Worm (Caenorhabditis elegans) whole organism, L3 larva: ENCODE measurements around the gene msp-32.
A peak's percentile ranks its signal among the peaks of the same experiment; 100 is the strongest.

ENCODE experiments used
- R02D3.7 ChIP-seq: fragments of 150-350 bp; optimal IDR thresholded peaks from 2 replicates; lab custom pipeline; 2014; ENCODE audit warnings: missing biosample characterization, missing genetic modification characterization
- aly-2 ChIP-seq: fragments of 150-350 bp; optimal IDR thresholded peaks from 2 replicates; lab custom pipeline; 2014; ENCODE audit warnings: missing biosample characterization, missing genetic modification characterization
- ama-1 ChIP-seq: fragments of 150-350 bp; optimal IDR thresholded peaks from 2 replicates; lab custom pipeline; 2018
- ceh-16 ChIP-seq: sonication (generic microtip); optimal IDR thresholded peaks from 2 replicates; lab custom pipeline; 2017; ENCODE audit warnings: missing biosample characterization, missing genetic modification characterization
- ceh-9 ChIP-seq: sonication (generic microtip); optimal IDR thresholded peaks from 2 replicates; lab custom pipeline; 2018; ENCODE audit warnings: missing biosample characterization, missing genetic modification characterization
- daf-12 ChIP-seq: fragments of 150-350 bp; optimal IDR thresholded peaks from 2 replicates; lab custom pipeline; 2014; ENCODE audit warnings: missing biosample characterization, missing genetic modification reagents, missing genetic modification characterization
- egl-27 ChIP-seq: sonication (generic microtip); optimal IDR thresholded peaks from 4 replicates; lab custom pipeline; 2017; ENCODE audit warnings: missing biosample characterization, missing genetic modification reagents, missing genetic modification characterization
- egl-5 ChIP-seq: fragments of 150-350 bp; optimal IDR thresholded peaks from 2 replicates; lab custom pipeline; 2017; ENCODE audit warnings: missing biosample characterization, missing genetic modification reagents, missing genetic modification characterization, inconsistent platforms
- elt-1 ChIP-seq: fragments of 150-350 bp; optimal IDR thresholded peaks from 2 replicates; lab custom pipeline; 2014; ENCODE audit warnings: missing biosample characterization, missing genetic modification characterization
- elt-2 ChIP-seq: sonication (generic microtip); optimal IDR thresholded peaks from 2 replicates; lab custom pipeline; 2016; ENCODE audit warnings: missing genetic modification reagents, mild to moderate bottlenecking, missing genetic modification characterization, missing compliant biosample characterization
- fkh-10 ChIP-seq: sonication (generic microtip); optimal IDR thresholded peaks from 2 replicates; lab custom pipeline; 2017; ENCODE audit warnings: missing biosample characterization, missing genetic modification reagents, missing genetic modification characterization
- fos-1 ChIP-seq: fragments of 150-350 bp; optimal IDR thresholded peaks from 2 replicates; lab custom pipeline; 2014; ENCODE audit warnings: missing biosample characterization, missing genetic modification characterization
- hmg-11 ChIP-seq: sonication (generic microtip); optimal IDR thresholded peaks from 2 replicates; lab custom pipeline; 2016; ENCODE audit warnings: missing genetic modification characterization, missing compliant biosample characterization
- jun-1 ChIP-seq: fragments of 150-350 bp; optimal IDR thresholded peaks from 2 replicates; lab custom pipeline; 2014; ENCODE audit warnings: missing biosample characterization, missing genetic modification reagents, missing genetic modification characterization
- lin-15B ChIP-seq: fragments of 150-350 bp; optimal IDR thresholded peaks from 2 replicates; lab custom pipeline; 2014; ENCODE audit warnings: missing biosample characterization, missing genetic modification characterization
- lsy-12 ChIP-seq: sonication (generic microtip); optimal IDR thresholded peaks from 2 replicates; lab custom pipeline; 2016; ENCODE audit warnings: mild to moderate bottlenecking, missing genetic modification characterization, missing compliant biosample characterization
- mdl-1 ChIP-seq: fragments of 150-350 bp; optimal IDR thresholded peaks from 2 replicates; lab custom pipeline; 2014; ENCODE audit warnings: missing biosample characterization, missing genetic modification characterization
- nfya-1 ChIP-seq: sonication (generic microtip); optimal IDR thresholded peaks from 2 replicates; lab custom pipeline; 2017; ENCODE audit warnings: missing genetic modification characterization, mild to moderate bottlenecking, missing compliant biosample characterization, antibody characterized with exemption, moderate library complexity; ENCODE audit not compliant: insufficient read depth
- nhr-11 ChIP-seq: fragments of 150-350 bp; optimal IDR thresholded peaks from 2 replicates; lab custom pipeline; 2014; ENCODE audit warnings: missing biosample characterization, missing genetic modification characterization
- nhr-23 ChIP-seq: fragments of 150-350 bp; optimal IDR thresholded peaks from 2 replicates; lab custom pipeline; 2014; ENCODE audit warnings: missing biosample characterization, missing genetic modification reagents, missing genetic modification characterization
- nhr-237 ChIP-seq: fragments of 150-350 bp; optimal IDR thresholded peaks from 2 replicates; lab custom pipeline; 2014; ENCODE audit warnings: missing biosample characterization, missing genetic modification characterization
- nhr-25 ChIP-seq: sonication (generic microtip); optimal IDR thresholded peaks from 2 replicates; lab custom pipeline; 2017; ENCODE audit warnings: missing biosample characterization, missing genetic modification characterization
- nhr-43 ChIP-seq: sonication (generic microtip); optimal IDR thresholded peaks from 2 replicates; lab custom pipeline; 2016; ENCODE audit warnings: mild to moderate bottlenecking, missing genetic modification characterization, missing compliant biosample characterization; ENCODE audit not compliant: poor library complexity, severe bottlenecking
- nhr-67 ChIP-seq: fragments of 150-350 bp; optimal IDR thresholded peaks from 2 replicates; lab custom pipeline; 2014; ENCODE audit warnings: missing biosample characterization, missing genetic modification characterization
- nhr-76 ChIP-seq: fragments of 150-350 bp; sonication (generic microtip); optimal IDR thresholded peaks from 5 replicates; lab custom pipeline; 2014; ENCODE audit warnings: missing biosample characterization, missing genetic modification characterization
- nhr-77 ChIP-seq: fragments of 150-350 bp; optimal IDR thresholded peaks from 2 replicates; lab custom pipeline; 2014; ENCODE audit warnings: missing biosample characterization, missing genetic modification characterization
- pha-4 ChIP-seq: fragments of 150-350 bp; optimal IDR thresholded peaks from 2 replicates; lab custom pipeline; 2014; ENCODE audit warnings: missing biosample characterization, missing genetic modification reagents, missing genetic modification characterization
- pqm-1 ChIP-seq: fragments of 150-350 bp; optimal IDR thresholded peaks from 2 replicates; lab custom pipeline; 2017; ENCODE audit warnings: missing biosample characterization, missing genetic modification characterization, inconsistent platforms
- sea-2 ChIP-seq: fragments of 150-350 bp; sonication (generic microtip); optimal IDR thresholded peaks from 4 replicates; lab custom pipeline; 2014; ENCODE audit warnings: missing biosample characterization, missing genetic modification reagents, missing genetic modification characterization
- skn-1 ChIP-seq: fragments of 150-350 bp; optimal IDR thresholded peaks from 2 replicates; lab custom pipeline; 2014; ENCODE audit warnings: missing biosample characterization, missing genetic modification characterization
- snpc-4 ChIP-seq: fragments of 150-350 bp; optimal IDR thresholded peaks from 2 replicates; lab custom pipeline; 2014; ENCODE audit warnings: missing biosample characterization, missing genetic modification characterization
- tbx-2 ChIP-seq: sonication (generic microtip); optimal IDR thresholded peaks from 2 replicates; lab custom pipeline; 2016; ENCODE audit warnings: mild to moderate bottlenecking, missing genetic modification characterization, missing compliant biosample characterization
- unc-39 ChIP-seq: sonication (generic microtip); optimal IDR thresholded peaks from 4 replicates; lab custom pipeline; 2017; ENCODE audit warnings: missing biosample characterization, missing genetic modification characterization
- unc-62 ChIP-seq: fragments of 150-350 bp; sonication (generic microtip); optimal IDR thresholded peaks from 4 replicates; lab custom pipeline; 2014; ENCODE audit warnings: missing biosample characterization, missing genetic modification reagents, missing genetic modification characterization
- ztf-4 ChIP-seq: fragments of 150-350 bp; optimal IDR thresholded peaks from 2 replicates; lab custom pipeline; 2014; ENCODE audit warnings: missing biosample characterization, missing genetic modification characterization

msp-32 gene

ce11 chrII:4941050-4941449, 42.4 kb downstream of the msp-32 start, which contains the start of gene cblc-1:
Gene cblc-1 (minus strand): TSS chrII:4941150.
- TF ChIP-seq unc-39 (no peak), mdl-1 (tag; lab: Kevin White, UChicago) (no peak), pqm-1 (no peak), ceh-9 (no peak), lin-15B (tag; lab: Kevin White, UChicago) (no peak), lsy-12 (tag; lab: Kevin White, UChicago) (no peak), egl-27 (tag; lab: Kevin White, UChicago) (no peak), skn-1 (tag; lab: Kevin White, UChicago) (no peak), hmg-11 (tag; lab: Kevin White, UChicago) (no peak), R02D3.7 (tag; lab: Kevin White, UChicago) (no peak), ceh-16 (tag; lab: Kevin White, UChicago) (no peak), nhr-11 (tag; lab: Kevin White, UChicago) (no peak), aly-2 (no peak)

ce11 chrII:4941541-4942206, 43.0 kb downstream of the msp-32 start, which contains the start of gene ZK546.19:
Gene ZK546.19 (plus strand): TSS chrII:4941726.
- TF ChIP-seq sea-2 (GFP tag; lab: Kevin White, UChicago), result no peak
- TF ChIP-seq pha-4 (tag; lab: Kevin White, UChicago), result peak; percentile 59
- no peak for TF ChIP-seq nhr-25
- TF ChIP-seq ztf-4 (tag; lab: Kevin White, UChicago), result no peak
- TF ChIP-seq nhr-76 (tag; lab: Kevin White, UChicago), result no peak
- TF ChIP-seq nhr-77 (tag; lab: Kevin White, UChicago), result no peak
- TF ChIP-seq mdl-1 (tag; lab: Kevin White, UChicago), result no peak
- no peak for TF ChIP-seq snpc-4 (tag; lab: Kevin White, UChicago)
- no peak for TF ChIP-seq lin-15B (tag; lab: Kevin White, UChicago)
- no peak for TF ChIP-seq hmg-11 (tag; lab: Kevin White, UChicago)
- no peak for TF ChIP-seq tbx-2
- no peak for TF ChIP-seq nhr-237 (tag; lab: Kevin White, UChicago)
- TF ChIP-seq nhr-23 (tag; lab: Kevin White, UChicago), result peak; percentile 28
- TF ChIP-seq egl-5 (tag; lab: Kevin White, UChicago), result no peak
- peak; percentile 71 for TF ChIP-seq elt-2 (tag; lab: Kevin White, UChicago)
- TF ChIP-seq nfya-1, result peak; percentile 23
- no peak for TF ChIP-seq nhr-43 (tag; lab: Kevin White, UChicago)
- no peak for TF ChIP-seq fos-1 (tag; lab: Kevin White, UChicago)
- TF ChIP-seq fkh-10 (GFP tag; lab: Kevin White, UChicago), result no peak
- peak; percentile 24 for TF ChIP-seq ama-1
- TF ChIP-seq egl-27 (tag; lab: Kevin White, UChicago), result no peak
- TF ChIP-seq nhr-11 (tag; lab: Kevin White, UChicago), result no peak
- TF ChIP-seq elt-1 (tag; lab: Kevin White, UChicago), result peak; percentile 95

ce11 chrII:4942397-4942796, 43.8 kb downstream of the msp-32 start:
- TF ChIP-seq pqm-1 (no peak), nhr-25 (peak; percentile 47), daf-12 (tag; lab: Kevin White, UChicago) (no peak), skn-1 (tag; lab: Kevin White, UChicago) (no peak), R02D3.7 (tag; lab: Kevin White, UChicago) (no peak), nfya-1 (peak; percentile 52), nhr-43 (tag; lab: Kevin White, UChicago) (peak; percentile 54), elt-1 (tag; lab: Kevin White, UChicago) (no peak), nhr-67 (no peak), unc-62 (GFP tag; lab: Kevin White, UChicago) (no peak), aly-2 (peak; percentile 20), jun-1 (tag; lab: Kevin White, UChicago) (peak; percentile 20), ama-1 (peak; percentile 94), pha-4 (tag; lab: Kevin White, UChicago) (peak; percentile 48), ztf-4 (tag; lab: Kevin White, UChicago) (no peak), tbx-2 (peak; percentile 10), lsy-12 (tag; lab: Kevin White, UChicago) (peak; percentile 63), egl-5 (tag; lab: Kevin White, UChicago) (no peak)

DNA sequence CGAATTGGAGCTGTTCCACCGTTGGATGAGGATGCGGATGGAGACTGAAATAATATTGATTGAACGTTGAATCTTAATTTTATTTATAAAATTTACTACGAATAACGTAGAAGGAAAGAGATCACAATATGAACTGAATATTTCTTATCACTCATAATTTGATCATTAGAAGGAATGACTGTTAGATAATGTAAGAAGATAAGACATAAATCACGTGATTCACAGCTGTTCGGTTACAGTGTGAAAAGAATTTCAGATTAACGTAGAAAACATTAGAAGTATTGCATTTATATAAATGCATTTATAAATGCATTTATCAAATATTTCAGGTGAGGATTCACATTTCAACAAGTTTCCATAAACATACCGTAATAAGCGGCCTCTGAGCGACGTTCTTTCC, 44.2 kb downstream of the msp-32 start:
- no peak for TF ChIP-seq lsy-12 (tag; lab: Kevin White, UChicago)
- peak; percentile 24 for TF ChIP-seq pha-4 (tag; lab: Kevin White, UChicago)
- TF ChIP-seq pqm-1, result peak; percentile 80
- no peak for TF ChIP-seq fos-1 (tag; lab: Kevin White, UChicago)
- peak; percentile 96 for TF ChIP-seq elt-2 (tag; lab: Kevin White, UChicago)
- TF ChIP-seq fkh-10 (GFP tag; lab: Kevin White, UChicago), result no peak
- TF ChIP-seq, all 47 proteins: peak for 3
